Worm (Caenorhabditis elegans) whole organism, L4/young adult: ENCODE data around the gene efa-6.
"Not testable (repeated sequence)": the region's sequence is repeated elsewhere in the genome, so short reads cannot be mapped to it uniquely, and the experiment has no call there.

Experiments used
- W03F9.2 ChIP-seq: fragments of 150-350 bp; optimal IDR thresholded peaks from 2 replicates; lab custom pipeline; 2014; ENCODE audit warnings: missing biosample characterization, missing genetic modification characterization
- him-1 ChIP-seq: sonication (generic microtip); optimal IDR thresholded peaks from 2 replicates; lab custom pipeline; 2016; ENCODE audit warnings: missing genotype, missing genetic modification reagents, missing genetic modification characterization, missing compliant biosample characterization

ce11 chrIV:12621483-12622078 is 7.1 kb upstream of the efa-6 start:
- TF ChIP-seq W03F9.2: peak; percentile 18
- not testable (repeated sequence) for TF ChIP-seq him-1
